Worm (Caenorhabditis elegans): ENCODE data around the gene fbxc-31.

The fbxc-31 gene

DNA sequence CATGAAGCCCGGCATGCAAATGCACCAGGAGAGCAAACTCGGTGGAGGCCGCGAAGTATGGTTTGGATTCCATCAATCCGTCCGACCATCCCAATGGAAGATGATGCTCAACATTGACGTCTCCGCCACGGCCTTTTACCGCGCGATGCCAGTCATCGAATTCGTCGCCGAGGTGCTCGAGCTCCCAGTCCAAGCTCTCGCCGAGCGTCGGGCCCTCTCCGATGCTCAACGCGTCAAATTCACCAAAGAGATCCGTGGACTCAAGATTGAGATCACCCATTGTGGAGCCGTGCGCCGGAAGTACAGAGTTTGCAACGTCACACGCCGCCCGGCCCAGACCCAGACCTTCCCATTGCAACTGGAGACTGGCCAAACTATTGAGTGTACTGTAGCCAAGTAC, 36.0 kb upstream of the fbxc-31 start:
- TF ChIP-seq hmg-11 (tag; optimal IDR thresholded peaks at IDR 0.05) (no peak), nhr-237 (tag; optimal IDR thresholded peaks at IDR 0.05) (no peak), ceh-9 (tag; optimal IDR thresholded peaks at IDR 0.05) (no peak), pqm-1 (tag; optimal IDR thresholded peaks at IDR 0.05) (no peak), ztf-11 (tag; optimal IDR thresholded peaks at IDR 0.05) (no peak), sea-2 (GFP tag; optimal IDR thresholded peaks at IDR 0.05) (no peak), egl-5 (tag; optimal IDR thresholded peaks at IDR 0.05) (no peak), nhr-43 (tag; optimal IDR thresholded peaks at IDR 0.05; ENCODE audit: poor library complexity, severe bottlenecking) (no peak), lin-15B (tag; optimal IDR thresholded peaks at IDR 0.05) (no peak), nfya-1 (tag; optimal IDR thresholded peaks at IDR 0.05; ENCODE audit: insufficient read depth) (no peak)

DNA sequence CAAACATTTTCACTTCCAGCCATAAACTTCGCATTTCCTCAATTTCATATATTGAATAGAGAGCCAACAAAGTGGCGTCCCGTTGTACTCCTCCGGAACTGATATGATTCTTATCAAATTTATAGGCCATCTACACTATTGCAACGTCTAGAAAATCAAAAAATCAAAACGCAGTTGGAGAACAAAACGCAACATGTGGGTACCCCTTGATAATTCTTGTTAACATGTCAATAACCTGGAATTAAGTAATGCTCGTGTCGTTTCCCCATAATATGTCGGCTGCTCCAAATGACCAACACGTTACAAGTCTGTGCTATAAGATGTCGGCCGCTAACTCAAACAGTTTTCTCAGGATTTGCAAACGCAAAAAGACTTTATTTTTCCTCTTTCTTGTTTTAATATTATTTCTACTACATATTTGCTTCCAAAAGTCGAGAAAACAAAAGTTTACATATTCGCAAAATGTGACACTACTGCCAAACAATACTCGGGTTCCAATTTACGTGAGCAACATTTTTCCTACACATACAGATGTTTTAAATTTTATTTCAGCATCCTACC, 31.0 kb upstream of the fbxc-31 start:
- TF ChIP-seq unc-39 (tag; optimal IDR thresholded peaks at IDR 0.05), result no peak
- no peak for TF ChIP-seq pha-4 (tag; optimal IDR thresholded peaks at IDR 0.05)
- no peak for TF ChIP-seq aly-2 (tag; optimal IDR thresholded peaks at IDR 0.05)
- TF ChIP-seq elt-2 (tag; optimal IDR thresholded peaks at IDR 0.05), result peak; percentile 87
- peak; percentile 46 for TF ChIP-seq pqm-1 (tag; optimal IDR thresholded peaks at IDR 0.05)
- no peak for TF ChIP-seq ztf-4 (tag; optimal IDR thresholded peaks at IDR 0.05)
- peak; percentile 23 for TF ChIP-seq snpc-4 (tag; optimal IDR thresholded peaks at IDR 0.05)

DNA sequence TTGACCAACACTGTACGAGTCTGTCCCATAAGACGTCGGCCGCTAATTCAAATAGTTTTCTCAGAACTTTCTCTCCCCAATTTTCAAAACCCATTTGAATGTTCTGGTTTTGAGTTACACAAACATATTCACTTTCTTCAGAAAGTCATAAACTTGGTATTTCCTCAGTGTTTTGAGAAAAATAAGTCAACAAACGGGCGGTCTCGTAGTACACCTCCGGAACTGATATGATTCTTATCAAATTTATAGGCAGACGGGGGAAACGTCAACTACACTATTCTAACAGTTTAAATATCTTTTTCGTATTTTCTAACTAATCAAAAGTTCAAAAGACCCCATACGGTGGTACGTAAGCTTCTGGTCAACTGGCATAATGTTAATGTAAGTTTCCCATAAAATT, 27.6 kb upstream of the fbxc-31 start:
- TF ChIP-seq pha-4 (tag; optimal IDR thresholded peaks at IDR 0.05), result peak; percentile 2
- peak; percentile 73 for TF ChIP-seq elt-2 (tag; optimal IDR thresholded peaks at IDR 0.05)
- no peak for TF ChIP-seq unc-62 (GFP tag; optimal IDR thresholded peaks at IDR 0.05)

DNA sequence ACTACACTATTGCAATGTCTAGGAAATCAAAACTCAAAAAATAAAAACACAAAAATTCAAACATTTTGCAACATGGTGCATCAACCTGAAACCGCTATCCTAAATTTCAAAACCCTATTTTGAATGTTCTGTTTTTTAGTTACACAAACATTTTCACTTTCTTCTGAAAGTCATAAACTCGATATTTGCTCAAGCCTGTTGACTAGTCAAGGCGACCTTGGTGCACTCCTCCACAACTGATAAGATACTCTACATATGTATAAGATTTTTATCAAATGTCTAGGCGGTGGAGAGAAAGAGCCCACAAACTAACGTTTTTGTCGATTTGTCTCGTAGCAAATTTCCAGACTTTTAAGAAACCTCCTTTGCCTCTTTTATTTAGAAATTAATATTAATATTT, 23.8 kb upstream of the fbxc-31 start, which contains the start of gene T07D3.4:
T07D3.4 (plus strand) TSS at position 286 of the 400 bp plus-strand sequence.
- TF ChIP-seq elt-2 (tag; optimal IDR thresholded peaks at IDR 0.05), result peak; percentile 75
- no peak for TF ChIP-seq ceh-9 (tag; optimal IDR thresholded peaks at IDR 0.05)
- TF ChIP-seq pqm-1 (tag; optimal IDR thresholded peaks at IDR 0.05), result peak; percentile 13
- TF ChIP-seq pha-4 (tag; optimal IDR thresholded peaks at IDR 0.05), result peak; percentile 36
- TF ChIP-seq aly-2 (tag; optimal IDR thresholded peaks at IDR 0.05), result no peak
- TF ChIP-seq tbx-2 (tag; optimal IDR thresholded peaks at IDR 0.05), result no peak
- TF ChIP-seq mdl-1 (tag; optimal IDR thresholded peaks at IDR 0.05), result no peak
- no peak for TF ChIP-seq nhr-28 (tag; optimal IDR thresholded peaks at IDR 0.05)
- TF ChIP-seq mml-1 (tag; optimal IDR thresholded peaks at IDR 0.05), result no peak

DNA sequence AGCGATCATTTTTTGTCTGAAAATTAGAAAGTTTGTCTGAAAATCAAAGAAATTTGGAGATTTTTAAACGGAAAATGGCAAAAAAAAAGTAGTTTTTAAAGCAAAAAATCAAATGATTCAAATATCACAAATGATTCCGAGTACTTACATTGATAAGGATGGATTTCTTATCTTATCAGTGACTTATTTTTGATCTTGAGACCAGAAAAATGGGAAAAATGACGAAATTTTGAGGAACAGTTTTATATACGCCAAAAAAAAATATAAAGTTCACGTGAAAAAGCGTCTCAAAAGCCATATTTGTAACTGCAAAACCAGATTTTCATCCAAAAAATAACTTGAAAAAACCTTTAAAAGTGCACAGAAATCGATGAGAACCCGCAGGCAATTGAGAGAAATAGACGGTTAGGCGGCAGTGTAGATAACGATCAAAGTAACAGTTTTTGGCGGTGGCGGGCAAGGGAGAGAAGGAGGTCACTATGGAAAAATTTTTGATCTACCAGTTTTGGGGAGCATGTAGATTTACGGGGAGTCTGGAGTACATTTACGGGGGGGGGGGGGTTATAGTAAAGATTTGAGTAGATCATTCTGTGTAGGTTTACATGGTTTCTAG, 11.0 kb upstream of the fbxc-31 start, which contains the start of gene T07D3.9:
T07D3.9 (minus strand) TSS at position 194 of the 613 bp plus-strand sequence.
- TF ChIP-seq snpc-4 (tag; optimal IDR thresholded peaks at IDR 0.05) (no peak), nhr-11 (tag; optimal IDR thresholded peaks at IDR 0.05) (no peak), nhr-77 (tag; optimal IDR thresholded peaks at IDR 0.05) (no peak), fkh-2 (tag; optimal IDR thresholded peaks at IDR 0.05) (no peak), mdl-1 (tag; optimal IDR thresholded peaks at IDR 0.05) (no peak), pqm-1 (tag; optimal IDR thresholded peaks at IDR 0.05) (peak; percentile 83), ztf-11 (tag; optimal IDR thresholded peaks at IDR 0.05) (no peak), jun-1 (tag; optimal IDR thresholded peaks at IDR 0.05) (peak; percentile 3), ceh-28 (tag; optimal IDR thresholded peaks at IDR 0.05) (peak; percentile 40), aly-2 (tag; optimal IDR thresholded peaks at IDR 0.05) (no peak), eor-1 (tag; optimal IDR thresholded peaks at IDR 0.05) (no peak), egl-27 (tag; optimal IDR thresholded peaks at IDR 0.05) (peak; percentile 38), ztf-4 (tag; optimal IDR thresholded peaks at IDR 0.05) (no peak), skn-1 (tag; optimal IDR thresholded peaks at IDR 0.05) (no peak), elt-1 (tag; optimal IDR thresholded peaks at IDR 0.05) (no peak), elt-2 (tag; optimal IDR thresholded peaks at IDR 0.05) (peak; percentile 94), ZK546.5 (tag; optimal IDR thresholded peaks at IDR 0.05) (no peak), nhr-25 (tag; optimal IDR thresholded peaks at IDR 0.05) (no peak), lin-15B (tag; optimal IDR thresholded peaks at IDR 0.05) (no peak), fkh-10 (GFP tag; optimal IDR thresholded peaks at IDR 0.05) (no peak), elt-3 (tag; optimal IDR thresholded peaks at IDR 0.05) (peak; percentile 6 to 87 (median 76)), fos-1 (tag; optimal IDR thresholded peaks at IDR 0.05) (no peak)
